Worm (Caenorhabditis elegans) whole organism, midembryonic: Measurements from ENCODE around the gene F47F2.3.

Experiments
- cog-1 ChIP-seq: sonication (generic microtip); optimal IDR thresholded peaks from 2 replicates; lab custom pipeline; 2016; ENCODE audit warnings: missing genetic modification characterization, missing compliant biosample characterization
- flt-1 ChIP-seq: fragments of 200-800 bp; sonication (Bioruptor generic); IDR thresholded peaks from 2 replicates; pipeline ENCODE4 v1.3.6; 2022; ENCODE audit warnings: missing genetic modification characterization, missing compliant biosample characterization
- ref-1 ChIP-seq: fragments of 200-800 bp; sonication (Bioruptor generic); conservative IDR thresholded peaks from 2 replicates; pipeline ENCODE4 v1.3.6; 2022; ENCODE audit warnings: missing genetic modification reagents, missing genetic modification characterization, missing compliant biosample characterization
- tab-1 ChIP-seq: fragments of 200-800 bp; sonication (Bioruptor generic); IDR thresholded peaks from 2 replicates; pipeline ENCODE4 v1.3.6; 2022; ENCODE audit warnings: missing genetic modification characterization, missing compliant biosample characterization
- ztf-29 ChIP-seq: fragments of 200-800 bp; sonication (Bioruptor generic); IDR thresholded peaks from 2 replicates; pipeline ENCODE4 v1.3.6; 2022; ENCODE audit warnings: missing genetic modification reagents, missing genetic modification characterization, missing compliant biosample characterization

ce11 chrX:3915748-3916147, 20.3 kb upstream of the F47F2.3 start, which contains the start of gene idpp-9:
- TF ChIP-seq flt-1 (no peak), ztf-29 (GFP tag; lab: Robert Waterston, UW) (no peak), ref-1 (GFP tag; lab: Robert Waterston, UW) (no peak), cog-1 (tag; lab: Kevin White, UChicago) (no peak), tab-1 (no peak)
